Fruit fly (Drosophila melanogaster) whole organism, embryonic: ENCODE measurements around the gene CG42489.

Experiments used
- Antp ChIP-seq: fragments of 200-800 bp; sonication (Bioruptor generic); optimal IDR thresholded peaks from 3 replicates; lab custom pipeline; 2016; ENCODE audit warnings: missing biosample characterization, missing genetic modification characterization
- Atf3 ChIP-seq: fragments of 200-800 bp; sonication (Bioruptor generic); optimal IDR thresholded peaks from 3 replicates; lab custom pipeline; 2016; ENCODE audit warnings: missing biosample characterization, missing genetic modification characterization
- C15 ChIP-seq: fragments of 200-800 bp; sonication (Bioruptor generic); IDR thresholded peaks from 3 replicates; pipeline ENCODE4 v1.3.6; 2022; ENCODE audit warnings: missing biosample characterization, missing genetic modification characterization
- CG10959 ChIP-seq: fragments of 200-800 bp; sonication (Bioruptor generic); IDR thresholded peaks from 2 replicates; pipeline ENCODE4 v1.3.6; 2022; ENCODE audit warnings: missing biosample characterization, missing genetic modification characterization
- CG11398 ChIP-seq: fragments of 200-800 bp; sonication (Bioruptor generic); optimal IDR thresholded peaks from 2 replicates; lab custom pipeline; 2016; ENCODE audit warnings: missing biosample characterization, missing genetic modification characterization
- CG11504 ChIP-seq: fragments of 200-800 bp; sonication (Bioruptor generic); optimal IDR thresholded peaks from 3 replicates; lab custom pipeline; 2019; ENCODE audit warnings: missing biosample characterization, mild to moderate bottlenecking, missing genetic modification characterization, moderate library complexity
- CG12659 ChIP-seq: fragments of 200-800 bp; sonication (Bioruptor generic); optimal IDR thresholded peaks from 3 replicates; lab custom pipeline; 2017; ENCODE audit warnings: mild to moderate bottlenecking, missing biosample characterization, missing genetic modification reagents, missing genetic modification characterization
- CG12942 ChIP-seq: fragments of 200-800 bp; sonication (Bioruptor generic); optimal IDR thresholded peaks from 3 replicates; lab custom pipeline; 2016; ENCODE audit warnings: missing biosample characterization, missing genetic modification characterization
- CG13123 ChIP-seq: fragments of 200-800 bp; sonication (Bioruptor generic); optimal IDR thresholded peaks from 2 replicates; lab custom pipeline; 2016; ENCODE audit warnings: missing biosample characterization, missing genetic modification characterization
- CG14710 ChIP-seq: fragments of 200-800 bp; sonication (Bioruptor generic); optimal IDR thresholded peaks from 3 replicates; lab custom pipeline; 2019; ENCODE audit warnings: missing biosample characterization, mild to moderate bottlenecking, missing genetic modification characterization, moderate library complexity
- CG17912 ChIP-seq: fragments of 200-800 bp; sonication (Bioruptor generic); optimal IDR thresholded peaks from 2 replicates; lab custom pipeline; 2018; ENCODE audit warnings: missing biosample characterization, mild to moderate bottlenecking, missing genetic modification characterization
- CG18011 ChIP-seq: fragments of 200-800 bp; sonication (Bioruptor generic); optimal IDR thresholded peaks from 2 replicates; lab custom pipeline; 2017; ENCODE audit warnings: missing biosample characterization, missing genetic modification characterization, mild to moderate bottlenecking, moderate library complexity, missing genotype
- CG2116 ChIP-seq: fragments of 200-800 bp; sonication (Bioruptor generic); optimal IDR thresholded peaks from 3 replicates; lab custom pipeline; 2018; ENCODE audit warnings: missing biosample characterization, mild to moderate bottlenecking, missing genetic modification characterization
- CG2120 ChIP-seq: fragments of 200-800 bp; sonication (Bioruptor generic); optimal IDR thresholded peaks from 3 replicates; lab custom pipeline; 2016; ENCODE audit warnings: missing biosample characterization, missing genetic modification characterization
- CG2129 ChIP-seq: fragments of 200-800 bp; sonication (Bioruptor generic); IDR thresholded peaks from 2 replicates; pipeline ENCODE4 v1.3.6; 2022; ENCODE audit warnings: missing biosample characterization, missing genetic modification characterization; ENCODE audit not compliant: partially characterized antibody
- CG3065 ChIP-seq: fragments of 200-800 bp; sonication (Bioruptor generic); optimal IDR thresholded peaks from 2 replicates; lab custom pipeline; 2016; ENCODE audit warnings: missing biosample characterization, missing genetic modification characterization
- CG32532 ChIP-seq: fragments of 200-800 bp; sonication (Bioruptor generic); IDR thresholded peaks from 2 replicates; pipeline ENCODE4 v1.3.6; 2022; ENCODE audit warnings: missing biosample characterization, missing genetic modification characterization
- CG3281 ChIP-seq: fragments of 200-800 bp; sonication (Bioruptor generic); optimal IDR thresholded peaks from 3 replicates; lab custom pipeline; 2017; ENCODE audit warnings: missing biosample characterization, mild to moderate bottlenecking, missing genetic modification characterization
- CG5953 ChIP-seq: fragments of 200-800 bp; sonication (Bioruptor generic); IDR thresholded peaks from 2 replicates; pipeline ENCODE4 v1.3.6; 2022; ENCODE audit warnings: missing biosample characterization, missing genetic modification characterization
- CG7839 ChIP-seq: fragments of 200-800 bp; sonication (Bioruptor generic); optimal IDR thresholded peaks from 3 replicates; lab custom pipeline; 2018; ENCODE audit warnings: missing biosample characterization, mild to moderate bottlenecking, missing genetic modification characterization, moderate library complexity
- CG9876 ChIP-seq: fragments of 200-800 bp; sonication (Bioruptor generic); optimal IDR thresholded peaks from 2 replicates; lab custom pipeline; 2016; ENCODE audit warnings: missing biosample characterization, missing genetic modification characterization
- CTCF ChIP-seq: fragments of 200-800 bp; sonication (Bioruptor generic); optimal IDR thresholded peaks from 2 replicates; lab custom pipeline; 2017; ENCODE audit warnings: missing biosample characterization, mild to moderate bottlenecking, missing genetic modification characterization, moderate library complexity
- Dfd ChIP-seq, 2 experiments: fragments of >200 bp; optimal IDR thresholded peaks; 2 replicates each; lab custom pipeline; 2017; ENCODE audit warnings: missing biosample characterization in 2 of 2, missing genetic modification characterization in 2 of 2
- Ets97D ChIP-seq: fragments of 200-800 bp; sonication (Bioruptor generic); optimal IDR thresholded peaks from 3 replicates; lab custom pipeline; 2016; ENCODE audit warnings: missing biosample characterization, missing genetic modification characterization
- Gug ChIP-seq: fragments of 200-800 bp; sonication (Bioruptor generic); IDR thresholded peaks from 4 replicates; pipeline ENCODE4 v1.3.6; 2022; ENCODE audit warnings: missing biosample characterization, missing genetic modification characterization
- HHEX ChIP-seq: fragments of 200-800 bp; sonication (Bioruptor generic); optimal IDR thresholded peaks from 3 replicates; lab custom pipeline; 2017; ENCODE audit warnings: missing biosample characterization, mild to moderate bottlenecking, missing genetic modification characterization, missing genetic modification reagents
- HLH3B ChIP-seq: fragments of 200-800 bp; sonication (Bioruptor generic); IDR thresholded peaks from 2 replicates; pipeline ENCODE4 v1.3.6; 2022; ENCODE audit warnings: missing biosample characterization, missing genetic modification characterization
- HmgD ChIP-seq: fragments of 200-800 bp; sonication (Bioruptor generic); optimal IDR thresholded peaks from 3 replicates; lab custom pipeline; 2016; ENCODE audit warnings: missing biosample characterization, missing genetic modification characterization
- HmgZ ChIP-seq: fragments of 200-800 bp; sonication (Bioruptor generic); optimal IDR thresholded peaks from 2 replicates; lab custom pipeline; 2018; ENCODE audit warnings: missing biosample characterization, mild to moderate bottlenecking, missing genetic modification characterization
- Lpt ChIP-seq: fragments of >200 bp; optimal IDR thresholded peaks from 2 replicates; lab custom pipeline; 2018; ENCODE audit warnings: missing biosample characterization, missing genetic modification characterization
- Mes4 ChIP-seq: fragments of 200-800 bp; sonication (Bioruptor generic); optimal IDR thresholded peaks from 2 replicates; lab custom pipeline; 2016; ENCODE audit warnings: missing biosample characterization, missing genetic modification characterization
- NC2α ChIP-seq: fragments of 200-800 bp; sonication (Bioruptor generic); optimal IDR thresholded peaks from 2 replicates; lab custom pipeline; 2016; ENCODE audit warnings: missing biosample characterization, missing genetic modification characterization
- Pdp1 ChIP-seq, 2 experiments: fragments of 200-800 bp; sonication (Bioruptor generic); optimal IDR thresholded peaks; 3 replicates each; lab custom pipeline; 2016; ENCODE audit warnings: missing biosample characterization in 2 of 2, missing genetic modification characterization in 2 of 2, mild to moderate bottlenecking in 1 of 2, moderate library complexity in 1 of 2
- Ptx1 ChIP-seq: fragments of 200-800 bp; sonication (Bioruptor generic); IDR thresholded peaks from 2 replicates; pipeline ENCODE4 v1.3.6; 2022; ENCODE audit warnings: missing biosample characterization, missing genetic modification characterization
- Rx ChIP-seq: fragments of 200-800 bp; sonication (Bioruptor generic); IDR thresholded peaks from 2 replicates; pipeline ENCODE4 v1.3.6; 2022; ENCODE audit warnings: missing biosample characterization, missing genetic modification characterization
- Sox102F ChIP-seq: fragments of 200-800 bp; sonication (Bioruptor generic); optimal IDR thresholded peaks from 2 replicates; lab custom pipeline; 2018; ENCODE audit warnings: missing biosample characterization, mild to moderate bottlenecking, missing genetic modification characterization, moderate library complexity
- abd-A ChIP-seq: fragments of 200-800 bp; sonication (Bioruptor generic); optimal IDR thresholded peaks from 3 replicates; lab custom pipeline; 2019; ENCODE audit warnings: missing biosample characterization, mild to moderate bottlenecking, missing genetic modification characterization, moderate library complexity
- ase ChIP-seq: fragments of 200-800 bp; sonication (Bioruptor generic); IDR thresholded peaks from 3 replicates; pipeline ENCODE4 v1.3.6; 2022; ENCODE audit warnings: missing biosample characterization, missing genetic modification characterization
- br ChIP-seq: fragments of >200 bp; optimal IDR thresholded peaks from 2 replicates; lab custom pipeline; 2017
- chif ChIP-seq, 2 experiments: fragments of 200-800 bp; sonication (Bioruptor generic); optimal IDR thresholded peaks; 3 replicates each; lab custom pipeline; 2016; ENCODE audit warnings: missing biosample characterization in 2 of 2, missing genetic modification characterization in 2 of 2
- mam ChIP-seq: fragments of 200-800 bp; sonication (Bioruptor generic); optimal IDR thresholded peaks from 3 replicates; lab custom pipeline; 2016; ENCODE audit warnings: missing biosample characterization, missing genetic modification characterization
- pnt ChIP-seq: fragments of 200-800 bp; sonication (Bioruptor generic); optimal IDR thresholded peaks from 3 replicates; lab custom pipeline; 2016; ENCODE audit warnings: missing biosample characterization, missing genetic modification characterization
- pros ChIP-seq: fragments of 200-800 bp; sonication (Bioruptor generic); optimal IDR thresholded peaks from 3 replicates; lab custom pipeline; 2019; ENCODE audit warnings: missing biosample characterization, mild to moderate bottlenecking, missing genetic modification characterization, moderate library complexity
- pzg ChIP-seq: fragments of 200-800 bp; sonication (Bioruptor generic); optimal IDR thresholded peaks from 3 replicates; lab custom pipeline; 2018; ENCODE audit warnings: missing biosample characterization, mild to moderate bottlenecking, missing genetic modification characterization, moderate library complexity
- sim ChIP-seq: fragments of 200-800 bp; sonication (Bioruptor generic); IDR thresholded peaks from 2 replicates; pipeline ENCODE4 v1.3.6; 2022; ENCODE audit warnings: missing biosample characterization, missing genetic modification characterization
- slbo ChIP-seq: fragments of 200-800 bp; sonication (Bioruptor generic); IDR thresholded peaks from 2 replicates; pipeline ENCODE4 v1.3.6; 2022; ENCODE audit warnings: missing biosample characterization, missing genetic modification characterization
- ssp ChIP-seq: fragments of 200-800 bp; sonication (Bioruptor generic); IDR thresholded peaks from 2 replicates; pipeline ENCODE4 v1.3.6; 2022; ENCODE audit warnings: missing biosample characterization, missing genetic modification characterization
- tll ChIP-seq, 2 experiments: fragments of 200-800 bp in 1 of 2; fragments of >200 bp in 1 of 2; sonication (Bioruptor generic) in 1 of 2; optimal IDR thresholded peaks; 2 replicates each; lab custom pipeline; 2017 to 2019; ENCODE audit warnings: missing biosample characterization in 2 of 2, missing genetic modification characterization in 2 of 2, mild to moderate bottlenecking in 1 of 2, moderate library complexity in 1 of 2
- toy ChIP-seq: fragments of 200-800 bp; sonication (Bioruptor generic); IDR thresholded peaks from 2 replicates; pipeline ENCODE4 v1.3.6; 2022; ENCODE audit warnings: missing biosample characterization, missing genetic modification characterization
- twi ChIP-seq: fragments of 200-800 bp; optimal IDR thresholded peaks from 2 replicates; lab custom pipeline; 2019; ENCODE audit warnings: missing biosample characterization, mild to moderate bottlenecking, missing genetic modification characterization, moderate library complexity
- tx ChIP-seq: fragments of 200-800 bp; sonication (Bioruptor generic); optimal IDR thresholded peaks from 2 replicates; lab custom pipeline; 2016; ENCODE audit warnings: missing biosample characterization, missing genetic modification characterization

The CG42489 gene

DNA sequence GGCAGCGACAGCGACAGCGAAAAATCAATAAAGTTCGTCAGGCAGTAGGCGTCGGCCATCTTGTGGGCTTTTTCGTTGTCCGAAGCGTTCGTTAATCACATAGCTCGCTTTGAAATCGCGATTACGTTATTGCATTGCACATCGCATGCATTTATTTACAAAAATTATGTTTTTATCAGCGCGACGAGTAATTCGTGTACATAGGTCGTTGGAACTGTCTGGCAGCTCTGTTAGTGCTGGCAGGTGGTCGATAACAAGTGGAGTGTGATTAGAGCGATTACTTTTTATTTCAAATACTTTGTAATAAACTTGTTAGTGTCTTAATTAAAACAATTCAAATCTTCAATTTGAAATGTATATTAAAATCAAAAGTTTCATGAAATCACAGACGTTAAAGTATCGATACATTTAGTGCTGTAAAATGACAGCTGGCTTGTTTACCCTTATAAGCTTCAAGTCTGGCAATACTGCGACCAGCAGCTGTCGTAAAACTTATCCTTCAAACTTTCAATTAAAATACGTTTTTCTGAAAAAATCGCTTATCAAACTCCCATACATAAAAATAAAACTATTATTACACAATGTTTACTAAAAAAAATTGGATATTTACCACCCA, 9.2 kb upstream of the CG42489 start, which contains the start of gene CG8032 (continued):
- TF ChIP-seq C15 (GFP tag; lab: Robert Waterston, UW) = no peak
- peak; percentile 7 for TF ChIP-seq CG13123 (GFP tag; lab: Kevin White, UChicago)
- TF ChIP-seq br (lab: Kevin White, UChicago) = no peak
- TF ChIP-seq pnt (GFP tag; lab: Kevin White, UChicago) = peak; percentile 34
- TF ChIP-seq CG2116 (GFP tag; lab: Kevin White, UChicago) = peak; percentile 93
- TF ChIP-seq HmgD (GFP tag; lab: Kevin White, UChicago) = peak; percentile 6
- no peak for TF ChIP-seq CG18011 (GFP tag; lab: Kevin White, UChicago)
- TF ChIP-seq ssp (GFP tag; lab: Robert Waterston, UW) = no peak
- peak; percentile 32 for TF ChIP-seq CG12942 (GFP tag; lab: Kevin White, UChicago)
- no peak for TF ChIP-seq Lpt (GFP tag; lab: Kevin White, UChicago)
- TF ChIP-seq tx (GFP tag; lab: Kevin White, UChicago) = peak; percentile 57
- peak in 1 of 2 experiments; percentile 39 for TF ChIP-seq chif (GFP tag; optimal IDR thresholded peaks at IDR 0.05; lab: Kevin White, UChicago)
- TF ChIP-seq Mes4 = peak; percentile 38
- peak; percentile 71 for TF ChIP-seq CG14710
- TF ChIP-seq CG3065 (GFP tag; lab: Kevin White, UChicago) = no peak
- TF ChIP-seq Rx (GFP tag; lab: Robert Waterston, UW) = no peak
- TF ChIP-seq twi (tag; lab: Kevin White, UChicago) = peak; percentile 3
- peak; percentile 27 for TF ChIP-seq CG17912 (GFP tag; lab: Kevin White, UChicago)
- no peak for TF ChIP-seq NC2α
- peak; percentile 13 for TF ChIP-seq Atf3
- no peak for TF ChIP-seq CTCF
- TF ChIP-seq Pdp1 (GFP tag; optimal IDR thresholded peaks at IDR 0.05; lab: Kevin White, UChicago) = peak; percentile 15 to 47
- TF ChIP-seq CG9876 (GFP tag; lab: Kevin White, UChicago) = no peak
- TF ChIP-seq CG3281 (GFP tag; lab: Kevin White, UChicago) = no peak
- TF ChIP-seq CG11398 (GFP tag; lab: Kevin White, UChicago) = no peak
- no peak for TF ChIP-seq Dfd (GFP tag; optimal IDR thresholded peaks at IDR 0.05; lab: Kevin White, UChicago)
- TF ChIP-seq HLH3B (GFP tag; lab: Robert Waterston, UW) = no peak
- TF ChIP-seq Antp (GFP tag; lab: Kevin White, UChicago) = peak; percentile 59
- TF ChIP-seq Sox102F = peak; percentile 48
- TF ChIP-seq CG7839 = peak; percentile 41
- TF ChIP-seq abd-A (tag; lab: Kevin White, UChicago) = no peak
- 0 out of 4 replicates have a peak, but pooled peaks have one; percentile 2 for TF ChIP-seq Gug
- TF ChIP-seq Ptx1 = peak; percentile 44
- peak; percentile 53; the same call in 2 of the 3 replicates for TF ChIP-seq ase (GFP tag; lab: Robert Waterston, UW)
- peak; percentile 82 for TF ChIP-seq Ets97D (GFP tag; lab: Kevin White, UChicago)
- TF ChIP-seq sim (GFP tag; lab: Robert Waterston, UW) = no peak
- peak in 1 of 2 experiments; percentile 40 for TF ChIP-seq tll (GFP tag; optimal IDR thresholded peaks at IDR 0.05; lab: Kevin White, UChicago)
- peak; percentile 34; the same call in 1 of the 2 replicates for TF ChIP-seq CG2129
- no peak for TF ChIP-seq HHEX (GFP tag; lab: Kevin White, UChicago)
- TF ChIP-seq CG32532 (GFP tag; lab: Robert Waterston, UW) = peak; percentile 59
- peak; percentile 63 for TF ChIP-seq slbo (GFP tag; lab: Robert Waterston, UW)
- peak; percentile 64 for TF ChIP-seq mam (GFP tag; lab: Kevin White, UChicago)
- peak; percentile 75 for TF ChIP-seq pzg (GFP tag; lab: Kevin White, UChicago)
- TF ChIP-seq CG5953 (GFP tag; lab: Robert Waterston, UW) = no peak
- peak; percentile 41 for TF ChIP-seq CG11504
- TF ChIP-seq toy (GFP tag; lab: Robert Waterston, UW) = no peak
- no peak for TF ChIP-seq CG10959
- TF ChIP-seq pros (GFP tag; lab: Kevin White, UChicago) = no peak
- TF ChIP-seq CG2120 (GFP tag; lab: Kevin White, UChicago) = peak; percentile 65
- peak; percentile 70 for TF ChIP-seq HmgZ (tag; lab: Kevin White, UChicago)
- peak; percentile 43 for TF ChIP-seq CG12659 (GFP tag; lab: Kevin White, UChicago)
